Fruit fly (Drosophila melanogaster): ENCODE results near the gene Kdsr.

- TF ChIP-seq CG7045 (GFP tag; optimal IDR thresholded peaks at IDR 0.05) (no peak), Hr96 (GFP tag; optimal IDR thresholded peaks at IDR 0.05) (no peak), CG11617 (GFP tag; optimal IDR thresholded peaks at IDR 0.05) (no peak), CG5204 (GFP tag; optimal IDR thresholded peaks at IDR 0.05) (no peak), Mnt (GFP tag; optimal IDR thresholded peaks at IDR 0.05) (no peak), toe (GFP tag; optimal IDR thresholded peaks at IDR 0.05) (no peak)
Observed at dm6 chr3R:25236121-25236520, 26.2 kb downstream of the Kdsr start.
